Worm (Caenorhabditis elegans) whole organism, L1 larva: ENCODE data around the gene ttbk-4.

ENCODE experiments used
- ama-1 ChIP-seq: fragments of 150-350 bp; optimal IDR thresholded peaks from 2 replicates; lab custom pipeline; 2014
- blmp-1 ChIP-seq: fragments of 150-350 bp; optimal IDR thresholded peaks from 2 replicates; lab custom pipeline; 2014; ENCODE audit warnings: missing biosample characterization, missing genetic modification characterization
- ceh-63 ChIP-seq: fragments of 200-800 bp; sonication (Bioruptor generic); optimal IDR thresholded peaks from 2 replicates; lab custom pipeline; 2018; ENCODE audit warnings: mild to moderate bottlenecking, missing genetic modification characterization, missing compliant biosample characterization
- ces-1 ChIP-seq: fragments of 150-350 bp; optimal IDR thresholded peaks from 2 replicates; lab custom pipeline; 2014; ENCODE audit warnings: missing biosample characterization, missing genetic modification reagents, missing genetic modification characterization
- elt-3 ChIP-seq, 6 experiments: fragments of 150-350 bp in 1 of 6; sonication (generic microtip); optimal IDR thresholded peaks; 2 replicates each; lab custom pipeline; 2017 to 2018; ENCODE audit warnings: missing biosample characterization in 6 of 6, missing genetic modification characterization in 6 of 6, inconsistent platforms in 1 of 6
- mef-2 ChIP-seq: fragments of 150-350 bp; optimal IDR thresholded peaks from 2 replicates; lab custom pipeline; 2014; ENCODE audit warnings: missing biosample characterization, missing genetic modification characterization
- nhr-19 ChIP-seq: fragments of 200-800 bp; sonication (Bioruptor generic); conservative IDR thresholded peaks from 2 replicates; pipeline ENCODE4 v1.3.6; 2022; ENCODE audit warnings: missing genetic modification characterization, missing compliant biosample characterization
- nhr-20 ChIP-seq: sonication (generic microtip); optimal IDR thresholded peaks from 2 replicates; lab custom pipeline; 2016; ENCODE audit warnings: mild to moderate bottlenecking, missing genetic modification characterization, missing compliant biosample characterization
- nhr-90 ChIP-seq: sonication (generic microtip); optimal IDR thresholded peaks from 2 replicates; lab custom pipeline; 2016; ENCODE audit warnings: mild to moderate bottlenecking, missing genetic modification characterization, missing compliant biosample characterization; ENCODE audit not compliant: poor library complexity
- pqm-1 ChIP-seq: sonication (generic microtip); optimal IDR thresholded peaks from 3 replicates; lab custom pipeline; 2017; ENCODE audit warnings: missing biosample characterization, missing genetic modification characterization
- snpc-4 ChIP-seq: fragments of 150-350 bp; optimal IDR thresholded peaks from 2 replicates; lab custom pipeline; 2014; ENCODE audit warnings: missing biosample characterization, missing genetic modification characterization

- TF ChIP-seq nhr-90 (tag; lab: Kevin White, UChicago) = no peak
- no peak for TF ChIP-seq snpc-4 (tag; lab: Kevin White, UChicago)
- no peak for TF ChIP-seq ces-1 (GFP tag; lab: Kevin White, UChicago)
- TF ChIP-seq nhr-19 (GFP tag; lab: Robert Waterston, UW) = no peak
- no peak for TF ChIP-seq blmp-1 (tag; lab: Kevin White, UChicago)
- no peak for TF ChIP-seq mef-2
- TF ChIP-seq pqm-1 = no peak
- no peak for TF ChIP-seq ama-1 (lab: Kevin White, UChicago)
- no peak for TF ChIP-seq nhr-20 (tag; lab: Kevin White, UChicago)
- TF ChIP-seq ceh-63 (GFP tag; lab: Kevin White, UChicago) = no peak
- TF ChIP-seq elt-3 (tag; optimal IDR thresholded peaks at IDR 0.05; lab: Kevin White, UChicago) = no peak
These were observed 12.2 kb downstream of the ttbk-4 start, which contains the start of gene ipla-7 for ce11 chrIV:10062728-10063127.
